Worm (Caenorhabditis elegans) whole organism, L1 larva: Measurements from ENCODE around the gene F23A7.8.
A peak's percentile ranks its signal among the peaks of the same experiment; 100 is the strongest.

ENCODE experiments used
- ama-1 ChIP-seq: fragments of 150-350 bp; optimal IDR thresholded peaks from 2 replicates; lab custom pipeline; 2014
- ceh-90 ChIP-seq: sonication (generic microtip); optimal IDR thresholded peaks from 2 replicates; lab custom pipeline; 2016; ENCODE audit warnings: missing genetic modification characterization, missing compliant biosample characterization
- efl-1 ChIP-seq, 4 experiments: fragments of 150-350 bp; optimal IDR thresholded peaks in 3 of 4; peaks in 1 of 4; 1 replicate in 1 of 4; 2 replicates in 3 of 4; lab custom pipeline; 2014; ENCODE audit warnings: missing biosample characterization in 2 of 4, missing genetic modification characterization in 2 of 4, missing genetic modification reagents in 2 of 4
- fkh-10 ChIP-seq: sonication (generic microtip); optimal IDR thresholded peaks from 2 replicates; lab custom pipeline; 2017; ENCODE audit warnings: missing biosample characterization, missing genetic modification reagents, missing genetic modification characterization
- fkh-8 ChIP-seq: sonication (generic microtip); optimal IDR thresholded peaks from 2 replicates; lab custom pipeline; 2016; ENCODE audit warnings: mild to moderate bottlenecking, missing genetic modification characterization, missing compliant biosample characterization
- hlh-17 ChIP-seq: fragments of 200-800 bp; sonication (Bioruptor generic); optimal IDR thresholded peaks from 2 replicates; lab custom pipeline; 2018; ENCODE audit warnings: missing genetic modification characterization, mild to moderate bottlenecking, missing compliant biosample characterization, moderate library complexity, borderline replicate concordance
- nhr-77 ChIP-seq: fragments of 150-350 bp; optimal IDR thresholded peaks from 2 replicates; lab custom pipeline; 2014; ENCODE audit warnings: missing biosample characterization, missing genetic modification characterization
- snpc-4 ChIP-seq: fragments of 150-350 bp; optimal IDR thresholded peaks from 2 replicates; lab custom pipeline; 2014; ENCODE audit warnings: missing biosample characterization, missing genetic modification characterization
- swsn-7 ChIP-seq: sonication (generic microtip); optimal IDR thresholded peaks from 2 replicates; lab custom pipeline; 2016; ENCODE audit warnings: missing genetic modification characterization, missing compliant biosample characterization
- unc-62 ChIP-seq: fragments of 150-350 bp; optimal IDR thresholded peaks from 2 replicates; lab custom pipeline; 2014; ENCODE audit warnings: missing biosample characterization, missing genetic modification reagents, missing genetic modification characterization
- unc-98 ChIP-seq: fragments of 200-800 bp; sonication (Bioruptor generic); IDR thresholded peaks from 2 replicates; pipeline ENCODE4 v1.3.6; 2022; ENCODE audit warnings: missing genetic modification characterization, missing compliant biosample characterization
- zag-1 ChIP-seq: fragments of 150-350 bp; optimal IDR thresholded peaks from 2 replicates; lab custom pipeline; 2014; ENCODE audit warnings: missing biosample characterization, missing genetic modification characterization

DNA sequence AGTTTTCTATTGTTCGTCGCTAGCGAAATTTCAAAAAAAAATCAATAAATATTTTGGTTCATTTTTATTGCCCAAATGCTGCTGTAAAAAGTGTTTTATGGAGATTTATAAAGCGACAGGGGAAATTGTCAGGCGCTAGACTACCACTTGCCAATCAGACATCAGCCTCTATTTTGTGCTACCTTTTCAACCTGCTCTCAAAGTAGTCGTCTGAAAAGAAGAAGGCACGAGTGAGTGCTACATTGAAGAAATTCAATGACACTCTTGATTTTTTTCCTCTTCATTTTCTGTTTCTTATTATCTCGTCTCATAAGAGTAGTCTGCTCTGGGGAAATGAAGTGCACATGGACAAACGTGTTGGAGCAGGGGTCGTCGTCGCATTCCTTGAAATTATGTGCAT, 7.3 kb upstream of the F23A7.8 start:
- TF ChIP-seq nhr-77 (tag; lab: Kevin White, UChicago) (peak; percentile 65), ama-1 (no peak), zag-1 (no peak), unc-62 (GFP tag; lab: Kevin White, UChicago) (no peak), fkh-10 (GFP tag; lab: Kevin White, UChicago) (peak; percentile 90), ceh-90 (tag; lab: Kevin White, UChicago) (peak; percentile 14), snpc-4 (tag; lab: Kevin White, UChicago) (peak; percentile 74), fkh-8 (peak; percentile 79), efl-1 (optimal IDR thresholded peaks at IDR 0.05; lab: Kevin White, UChicago) (peak; percentile 39 to 48), efl-1 (GFP tag; optimal IDR thresholded peaks at IDR 0.05 in 1 of 2; lab: Kevin White, UChicago) (peak in 1 of 2 experiments; percentile 2), hlh-17 (no peak), swsn-7 (tag; lab: Kevin White, UChicago) (peak; percentile 70), unc-98 (GFP tag; lab: Robert Waterston, UW) (no peak)
